Worm (Caenorhabditis elegans) whole organism, young adult: ENCODE data around the gene F18H3.4.

ENCODE experiments used
- aptf-2 ChIP-seq: fragments of 200-800 bp; sonication (Bioruptor generic); conservative IDR thresholded peaks from 2 replicates; pipeline ENCODE4 v1.3.6; 2022; ENCODE audit warnings: missing genetic modification reagents, missing genetic modification characterization, missing compliant biosample characterization
- madf-8 ChIP-seq: fragments of 200-800 bp; sonication (Bioruptor generic); conservative IDR thresholded peaks from 2 replicates; pipeline ENCODE4 v1.3.6; 2022; ENCODE audit warnings: missing genetic modification reagents, missing genetic modification characterization, missing compliant biosample characterization

ce11 chrX:13543350-13543749 lies 14.5 kb downstream of the F18H3.4 start:
- TF ChIP-seq aptf-2 (GFP tag; lab: Robert Waterston, UW) (no peak), madf-8 (GFP tag; lab: Robert Waterston, UW) (no peak)
